Worm (Caenorhabditis elegans) whole organism, L3 larva: ENCODE measurements around the gene D1014.2.

Experiments
- ama-1 ChIP-seq: fragments of 150-350 bp; optimal IDR thresholded peaks from 2 replicates; lab custom pipeline; 2018
- ceh-28 ChIP-seq: fragments of 150-350 bp; optimal IDR thresholded peaks from 2 replicates; lab custom pipeline; 2014; ENCODE audit warnings: missing biosample characterization, missing genetic modification reagents, missing genetic modification characterization
- egl-27 ChIP-seq: sonication (generic microtip); optimal IDR thresholded peaks from 4 replicates; lab custom pipeline; 2017; ENCODE audit warnings: missing biosample characterization, missing genetic modification reagents, missing genetic modification characterization
- egl-5 ChIP-seq: fragments of 150-350 bp; optimal IDR thresholded peaks from 2 replicates; lab custom pipeline; 2017; ENCODE audit warnings: missing biosample characterization, missing genetic modification reagents, missing genetic modification characterization, inconsistent platforms
- elt-1 ChIP-seq: fragments of 150-350 bp; optimal IDR thresholded peaks from 2 replicates; lab custom pipeline; 2014; ENCODE audit warnings: missing biosample characterization, missing genetic modification characterization
- jun-1 ChIP-seq: fragments of 150-350 bp; optimal IDR thresholded peaks from 2 replicates; lab custom pipeline; 2014; ENCODE audit warnings: missing biosample characterization, missing genetic modification reagents, missing genetic modification characterization
- nhr-11 ChIP-seq: fragments of 150-350 bp; optimal IDR thresholded peaks from 2 replicates; lab custom pipeline; 2014; ENCODE audit warnings: missing biosample characterization, missing genetic modification characterization
- nhr-76 ChIP-seq: fragments of 150-350 bp; sonication (generic microtip); optimal IDR thresholded peaks from 5 replicates; lab custom pipeline; 2014; ENCODE audit warnings: missing biosample characterization, missing genetic modification characterization
- pha-4 ChIP-seq: fragments of 150-350 bp; optimal IDR thresholded peaks from 2 replicates; lab custom pipeline; 2014; ENCODE audit warnings: missing biosample characterization, missing genetic modification reagents, missing genetic modification characterization
- pqm-1 ChIP-seq: fragments of 150-350 bp; optimal IDR thresholded peaks from 2 replicates; lab custom pipeline; 2017; ENCODE audit warnings: missing biosample characterization, missing genetic modification characterization, inconsistent platforms
- snpc-4 ChIP-seq: fragments of 150-350 bp; optimal IDR thresholded peaks from 2 replicates; lab custom pipeline; 2014; ENCODE audit warnings: missing biosample characterization, missing genetic modification characterization
- tbx-2 ChIP-seq: sonication (generic microtip); optimal IDR thresholded peaks from 2 replicates; lab custom pipeline; 2016; ENCODE audit warnings: mild to moderate bottlenecking, missing genetic modification characterization, missing compliant biosample characterization
- zag-1 ChIP-seq: fragments of 150-350 bp; optimal IDR thresholded peaks from 2 replicates; lab custom pipeline; 2014; ENCODE audit warnings: missing biosample characterization, missing genetic modification characterization
- ztf-11 ChIP-seq: fragments of 150-350 bp; optimal IDR thresholded peaks from 2 replicates; lab custom pipeline; 2014; ENCODE audit warnings: missing biosample characterization, missing genetic modification characterization

- TF ChIP-seq nhr-76 (no peak), snpc-4 (tag; lab: Kevin White, UChicago) (no peak), nhr-11 (tag; lab: Kevin White, UChicago) (no peak), egl-27 (tag; lab: Kevin White, UChicago) (no peak), elt-1 (no peak), zag-1 (no peak), jun-1 (tag; lab: Kevin White, UChicago) (no peak), ama-1 (lab: Kevin White, UChicago) (no peak), pha-4 (tag; lab: Kevin White, UChicago) (no peak), ztf-11 (tag; lab: Kevin White, UChicago) (no peak), egl-5 (tag; lab: Kevin White, UChicago) (no peak), ceh-28 (tag; lab: Kevin White, UChicago) (no peak), tbx-2 (no peak), pqm-1 (tag; lab: Kevin White, UChicago) (no peak)
These were observed 39.7 kb downstream of the D1014.2 start, which contains the start of gene srp-8 for ce11 chrV:8183384-8183783.
